Worm (Caenorhabditis elegans) whole organism, mixed stage, embryonic: ENCODE measurements around the gene K09H11.4.

Experiments
- blmp-1 ChIP-seq: fragments of 150-350 bp; optimal IDR thresholded peaks from 2 replicates; lab custom pipeline; 2014; ENCODE audit warnings: missing biosample characterization, missing genetic modification characterization
- ceh-39 ChIP-seq: fragments of 150-350 bp; optimal IDR thresholded peaks from 2 replicates; lab custom pipeline; 2014; ENCODE audit warnings: missing biosample characterization, missing genetic modification characterization
- ceh-43 ChIP-seq: fragments of 200-800 bp; sonication (Bioruptor generic); optimal IDR thresholded peaks from 2 replicates; lab custom pipeline; 2018; ENCODE audit warnings: mild to moderate bottlenecking, missing genetic modification characterization, moderate library complexity, missing compliant biosample characterization
- ceh-83 ChIP-seq: fragments of 200-800 bp; sonication (Bioruptor generic); optimal IDR thresholded peaks from 2 replicates; lab custom pipeline; 2018; ENCODE audit warnings: mild to moderate bottlenecking, missing genetic modification characterization, missing compliant biosample characterization
- ces-1 ChIP-seq: fragments of 150-350 bp; optimal IDR thresholded peaks from 2 replicates; lab custom pipeline; 2014; ENCODE audit warnings: missing biosample characterization, missing genetic modification reagents, missing genetic modification characterization
- cnd-1 ChIP-seq: fragments of 200-800 bp; sonication (Bioruptor generic); optimal IDR thresholded peaks from 2 replicates; lab custom pipeline; 2018; ENCODE audit warnings: mild to moderate bottlenecking, missing genetic modification characterization, missing compliant biosample characterization
- elt-1 ChIP-seq: sonication (generic microtip); optimal IDR thresholded peaks from 2 replicates; lab custom pipeline; 2017; ENCODE audit warnings: missing genetic modification characterization, mild to moderate bottlenecking, missing compliant biosample characterization, antibody characterized with exemption, moderate library complexity, borderline replicate concordance; ENCODE audit not compliant: insufficient read depth
- elt-3 ChIP-seq: fragments of 150-350 bp; optimal IDR thresholded peaks from 2 replicates; lab custom pipeline; 2014; ENCODE audit warnings: missing biosample characterization, missing genetic modification characterization
- flh-1 ChIP-seq: fragments of 200-800 bp; sonication (Bioruptor generic); optimal IDR thresholded peaks from 2 replicates; lab custom pipeline; 2018; ENCODE audit warnings: mild to moderate bottlenecking, missing genetic modification characterization, moderate library complexity, missing compliant biosample characterization
- ham-2 ChIP-seq: fragments of 200-800 bp; sonication (Bioruptor generic); optimal IDR thresholded peaks from 2 replicates; lab custom pipeline; 2018; ENCODE audit warnings: mild to moderate bottlenecking, missing genetic modification characterization, missing compliant biosample characterization
- hlh-1 ChIP-seq: fragments of 150-350 bp; optimal IDR thresholded peaks from 2 replicates; lab custom pipeline; 2014; ENCODE audit warnings: missing biosample characterization, missing genetic modification reagents, missing genetic modification characterization
- lin-13 ChIP-seq: fragments of 150-350 bp; optimal IDR thresholded peaks from 2 replicates; lab custom pipeline; 2014; ENCODE audit warnings: missing biosample characterization, missing genetic modification characterization
- lin-32 ChIP-seq: fragments of 200-800 bp; sonication (Bioruptor generic); optimal IDR thresholded peaks from 2 replicates; lab custom pipeline; 2018; ENCODE audit warnings: mild to moderate bottlenecking, missing genetic modification characterization, missing compliant biosample characterization
- lsy-2 ChIP-seq: fragments of 150-350 bp; optimal IDR thresholded peaks from 2 replicates; lab custom pipeline; 2014; ENCODE audit warnings: missing biosample characterization, missing genetic modification characterization
- mab-5 ChIP-seq: fragments of 150-350 bp; optimal IDR thresholded peaks from 2 replicates; lab custom pipeline; 2014; ENCODE audit warnings: missing biosample characterization, missing genetic modification characterization
- mep-1 ChIP-seq: fragments of 150-350 bp; optimal IDR thresholded peaks from 2 replicates; lab custom pipeline; 2017; ENCODE audit warnings: missing biosample characterization, missing genetic modification reagents, missing genetic modification characterization, inconsistent platforms
- mls-2 ChIP-seq: sonication (generic microtip); optimal IDR thresholded peaks from 2 replicates; lab custom pipeline; 2016; ENCODE audit warnings: mild to moderate bottlenecking, missing genetic modification characterization, moderate library complexity, missing compliant biosample characterization
- nhr-12 ChIP-seq: fragments of 150-350 bp; optimal IDR thresholded peaks from 2 replicates; lab custom pipeline; 2014; ENCODE audit warnings: missing biosample characterization, missing genetic modification characterization
- nhr-2 ChIP-seq: fragments of 150-350 bp; optimal IDR thresholded peaks from 2 replicates; lab custom pipeline; 2014; ENCODE audit warnings: missing biosample characterization, missing genetic modification characterization
- nhr-237 ChIP-seq: fragments of 150-350 bp; optimal IDR thresholded peaks from 2 replicates; lab custom pipeline; 2014; ENCODE audit warnings: missing biosample characterization, missing genetic modification characterization
- nhr-28 ChIP-seq: fragments of 150-350 bp; optimal IDR thresholded peaks from 2 replicates; lab custom pipeline; 2014; ENCODE audit warnings: missing biosample characterization, missing genetic modification characterization
- nhr-76 ChIP-seq: sonication (generic microtip); optimal IDR thresholded peaks from 2 replicates; lab custom pipeline; 2017; ENCODE audit warnings: missing biosample characterization, missing genetic modification characterization
- pha-4 ChIP-seq: fragments of 150-350 bp; optimal IDR thresholded peaks from 2 replicates; lab custom pipeline; 2018; ENCODE audit warnings: missing biosample characterization, missing genetic modification reagents, missing genetic modification characterization
- sem-2 ChIP-seq: fragments of 200-800 bp; sonication (Bioruptor generic); optimal IDR thresholded peaks from 2 replicates; lab custom pipeline; 2018; ENCODE audit warnings: mild to moderate bottlenecking, missing genetic modification characterization, missing compliant biosample characterization
- snpc-4 ChIP-seq: fragments of 150-350 bp; optimal IDR thresholded peaks from 2 replicates; lab custom pipeline; 2014; ENCODE audit warnings: missing biosample characterization, missing genetic modification characterization
- sptf-1 ChIP-seq: sonication (generic microtip); optimal IDR thresholded peaks from 2 replicates; lab custom pipeline; 2017; ENCODE audit warnings: mild to moderate bottlenecking, missing genetic modification characterization, moderate library complexity, missing compliant biosample characterization
- tbx-8 ChIP-seq: fragments of 200-800 bp; sonication (Bioruptor generic); optimal IDR thresholded peaks from 2 replicates; lab custom pipeline; 2018; ENCODE audit warnings: mild to moderate bottlenecking, missing genetic modification characterization, moderate library complexity, missing compliant biosample characterization
- unc-120 ChIP-seq: sonication (generic microtip); optimal IDR thresholded peaks from 2 replicates; lab custom pipeline; 2017; ENCODE audit warnings: missing genetic modification characterization, missing compliant biosample characterization; ENCODE audit not compliant: poor library complexity, severe bottlenecking
- unc-39 ChIP-seq: fragments of 150-350 bp; optimal IDR thresholded peaks from 2 replicates; lab custom pipeline; 2014; ENCODE audit warnings: missing biosample characterization, missing genetic modification characterization
- zip-8 ChIP-seq: fragments of 150-350 bp; optimal IDR thresholded peaks from 2 replicates; lab custom pipeline; 2014; ENCODE audit warnings: missing biosample characterization, missing genetic modification characterization
- ztf-11 ChIP-seq: fragments of 150-350 bp; optimal IDR thresholded peaks from 2 replicates; lab custom pipeline; 2014; ENCODE audit warnings: missing biosample characterization, missing genetic modification characterization

Gene K09H11.4

ce11 chrV:5736068-5736467 lies 9.7 kb upstream of the K09H11.4 start, which contains the start of gene K09H11.6:
TSS of gene K09H11.6 (minus strand) at chrV:5736168.
- no peak for TF ChIP-seq blmp-1 (tag; lab: Kevin White, UChicago)

ce11 chrV:5730783-5731182 lies 4.4 kb upstream of the K09H11.4 start, which contains the start of gene K09H11.15:
TSS of gene K09H11.15 (minus strand) at chrV:5730883.
- TF ChIP-seq ztf-11 (tag; lab: Kevin White, UChicago) (no peak), cnd-1 (tag; lab: Kevin White, UChicago) (no peak), zip-8 (tag; lab: Kevin White, UChicago) (no peak), ceh-39 (tag; lab: Kevin White, UChicago) (no peak), elt-3 (no peak), ham-2 (GFP tag; lab: Kevin White, UChicago) (no peak), ceh-83 (GFP tag; lab: Kevin White, UChicago) (no peak), mep-1 (tag; lab: Kevin White, UChicago) (no peak), nhr-237 (tag; lab: Kevin White, UChicago) (no peak), nhr-12 (tag; lab: Kevin White, UChicago) (no peak), elt-1 (tag; lab: Kevin White, UChicago) (no peak), flh-1 (GFP tag; lab: Kevin White, UChicago) (no peak), ceh-43 (GFP tag; lab: Kevin White, UChicago) (no peak), lin-32 (GFP tag; lab: Kevin White, UChicago) (no peak), mab-5 (tag; lab: Kevin White, UChicago) (no peak)

ce11 chrV:5724395-5724794 lies 2.0 kb downstream of the K09H11.4 start:
- no peak for TF ChIP-seq snpc-4 (tag; lab: Kevin White, UChicago)
- no peak for TF ChIP-seq lin-13 (tag; lab: Kevin White, UChicago)
- no peak for TF ChIP-seq sem-2 (GFP tag; lab: Kevin White, UChicago)
- TF ChIP-seq mab-5 (tag; lab: Kevin White, UChicago), result no peak
- TF ChIP-seq ham-2 (GFP tag; lab: Kevin White, UChicago), result no peak
- TF ChIP-seq unc-120 (tag; lab: Kevin White, UChicago), result no peak
- TF ChIP-seq elt-1 (tag; lab: Kevin White, UChicago), result no peak
- no peak for TF ChIP-seq ceh-83 (GFP tag; lab: Kevin White, UChicago)
- no peak for TF ChIP-seq hlh-1 (tag; lab: Kevin White, UChicago)
- TF ChIP-seq blmp-1 (tag; lab: Kevin White, UChicago), result no peak
- no peak for TF ChIP-seq flh-1 (GFP tag; lab: Kevin White, UChicago)
- TF ChIP-seq nhr-76, result no peak
- TF ChIP-seq mls-2 (tag; lab: Kevin White, UChicago), result no peak

- TF ChIP-seq flh-1 (GFP tag; lab: Kevin White, UChicago) (no peak), mls-2 (tag; lab: Kevin White, UChicago) (no peak), tbx-8 (GFP tag; lab: Kevin White, UChicago) (no peak), nhr-12 (tag; lab: Kevin White, UChicago) (no peak), sptf-1 (no peak), blmp-1 (tag; lab: Kevin White, UChicago) (no peak), nhr-76 (no peak), ces-1 (GFP tag; lab: Kevin White, UChicago) (no peak), cnd-1 (tag; lab: Kevin White, UChicago) (no peak), elt-1 (tag; lab: Kevin White, UChicago) (no peak), unc-120 (tag; lab: Kevin White, UChicago) (no peak), sem-2 (GFP tag; lab: Kevin White, UChicago) (no peak), pha-4 (no peak), nhr-237 (tag; lab: Kevin White, UChicago) (no peak), unc-39 (tag; lab: Kevin White, UChicago) (no peak), nhr-28 (no peak), mab-5 (tag; lab: Kevin White, UChicago) (no peak), lsy-2 (tag; lab: Kevin White, UChicago) (no peak), snpc-4 (tag; lab: Kevin White, UChicago) (no peak), nhr-2 (tag; lab: Kevin White, UChicago) (no peak)
- TF ChIP-seq, all 35 proteins: peak for 0
These were observed 4.3 kb downstream of the K09H11.4 start for ce11 chrV:5722093-5722492.
